Worm (Caenorhabditis elegans) whole organism, L4/young adult: ENCODE measurements around the gene R52.4.

Source experiments
- W03F9.2 ChIP-seq: fragments of 150-350 bp; optimal IDR thresholded peaks from 2 replicates; lab custom pipeline; 2014; ENCODE audit warnings: missing biosample characterization, missing genetic modification characterization
- dao-5 ChIP-seq: sonication (generic microtip); optimal IDR thresholded peaks from 2 replicates; lab custom pipeline; 2016; ENCODE audit warnings: missing genotype, missing genetic modification characterization, moderate library complexity, missing compliant biosample characterization
- him-1 ChIP-seq: sonication (generic microtip); optimal IDR thresholded peaks from 2 replicates; lab custom pipeline; 2016; ENCODE audit warnings: missing genotype, missing genetic modification reagents, missing genetic modification characterization, missing compliant biosample characterization

DNA sequence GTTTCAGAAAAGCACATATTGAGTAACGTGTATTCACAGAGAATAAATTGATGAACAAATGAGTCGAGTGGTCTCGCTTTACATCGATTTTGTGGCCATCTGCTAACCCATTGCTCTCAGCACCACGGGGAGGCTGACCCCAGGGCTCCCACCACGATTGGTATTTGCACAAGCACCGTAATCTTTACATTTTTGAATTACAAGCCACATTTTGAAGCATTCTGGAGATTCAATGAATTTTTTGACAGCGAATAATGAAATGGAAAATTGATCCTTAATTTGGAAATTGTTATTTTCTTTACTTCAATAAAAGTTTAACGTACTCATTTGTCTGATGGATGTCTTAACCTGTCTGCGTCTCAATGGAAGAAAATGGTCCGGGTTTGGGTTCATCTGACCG lies 37.4 kb upstream of the R52.4 start, which contains the start of gene C40A11.6:
- TF ChIP-seq dao-5 (tag; lab: Kevin White, UChicago), result no peak
- no peak for TF ChIP-seq him-1
- no peak for TF ChIP-seq W03F9.2 (tag; lab: Kevin White, UChicago)
